Worm (Caenorhabditis elegans): Measurements from ENCODE around the gene K11D12.8.

DNA sequence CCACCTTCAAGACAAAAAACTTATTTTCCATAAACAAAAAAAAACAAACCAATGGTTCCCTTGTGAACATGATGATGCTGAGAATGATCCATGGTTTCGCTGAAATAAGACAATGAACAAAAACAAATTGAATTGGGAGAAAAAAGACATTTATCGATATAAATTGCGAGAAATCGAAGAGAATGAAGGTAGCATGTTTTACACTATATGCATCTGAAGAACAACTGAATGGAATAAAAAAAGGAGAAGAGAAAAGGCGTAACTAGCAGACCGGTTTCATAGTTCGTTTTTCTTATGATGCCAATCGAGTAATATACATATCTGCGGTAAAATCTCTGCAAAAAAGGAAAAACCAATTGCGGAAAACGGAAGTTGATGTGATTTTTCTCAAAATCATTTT lies 28.6 kb upstream of the K11D12.8 start, which contains the start of gene Y58A7A.1:
- TF ChIP-seq jun-1 (tag; optimal IDR thresholded peaks at IDR 0.05) (no peak), mdl-1 (tag; optimal IDR thresholded peaks at IDR 0.05) (no peak), lin-39 (tag; optimal IDR thresholded peaks at IDR 0.05) (no peak)

All from whole organism, L1 larva.